Worm (Caenorhabditis elegans) whole organism, early embryonic: ENCODE measurements around the gene nlp-25.

Experiments used
- F13C5.2 ChIP-seq: sonication (generic microtip); optimal IDR thresholded peaks from 2 replicates; lab custom pipeline; 2017; ENCODE audit warnings: mild to moderate bottlenecking, missing genetic modification characterization, inconsistent platforms, missing compliant biosample characterization
- aly-1 ChIP-seq: sonication (generic microtip); optimal IDR thresholded peaks from 2 replicates; lab custom pipeline; 2016; ENCODE audit warnings: missing genetic modification characterization, missing compliant biosample characterization
- ama-1 ChIP-seq: fragments of 150-350 bp; optimal IDR thresholded peaks from 2 replicates; lab custom pipeline; 2014
- ceh-36 ChIP-seq: sonication (generic microtip); optimal IDR thresholded peaks from 2 replicates; lab custom pipeline; 2016; ENCODE audit warnings: missing genetic modification characterization, inconsistent platforms, missing compliant biosample characterization
- flt-1 ChIP-seq: fragments of 200-800 bp; sonication (Bioruptor generic); IDR thresholded peaks from 2 replicates; pipeline ENCODE4 v1.3.6; 2022; ENCODE audit warnings: missing genetic modification characterization, missing compliant biosample characterization
- hmbx-1 ChIP-seq: sonication (generic microtip); optimal IDR thresholded peaks from 2 replicates; lab custom pipeline; 2016; ENCODE audit warnings: mild to moderate bottlenecking, missing genetic modification characterization, missing compliant biosample characterization
- hmg-4 ChIP-seq: fragments of 200-800 bp; sonication (Bioruptor generic); optimal IDR thresholded peaks from 2 replicates; lab custom pipeline; 2018; ENCODE audit warnings: mild to moderate bottlenecking, missing genetic modification characterization, missing compliant biosample characterization
- scrt-1 ChIP-seq: fragments of 200-800 bp; sonication (Bioruptor generic); IDR thresholded peaks from 2 replicates; pipeline ENCODE4 v1.3.6; 2022; ENCODE audit warnings: missing genetic modification characterization, missing compliant biosample characterization
- sea-1 ChIP-seq: fragments of 200-800 bp; sonication (Bioruptor generic); conservative IDR thresholded peaks from 2 replicates; pipeline ENCODE4 v1.3.6; 2022; ENCODE audit warnings: missing genetic modification characterization, missing compliant biosample characterization
- tbx-11 ChIP-seq: fragments of 200-800 bp; sonication (Bioruptor generic); IDR thresholded peaks from 2 replicates; pipeline ENCODE4 v1.3.6; 2022; ENCODE audit warnings: missing genetic modification characterization, missing compliant biosample characterization
- tbx-37 ChIP-seq: fragments of 200-800 bp; sonication (Bioruptor generic); conservative IDR thresholded peaks from 2 replicates; pipeline ENCODE4 v1.3.6; 2022; ENCODE audit warnings: missing genetic modification reagents, missing genetic modification characterization, missing compliant biosample characterization
- tra-4 ChIP-seq: sonication (generic microtip); optimal IDR thresholded peaks from 2 replicates; lab custom pipeline; 2017; ENCODE audit warnings: missing genetic modification characterization, missing compliant biosample characterization

DNA sequence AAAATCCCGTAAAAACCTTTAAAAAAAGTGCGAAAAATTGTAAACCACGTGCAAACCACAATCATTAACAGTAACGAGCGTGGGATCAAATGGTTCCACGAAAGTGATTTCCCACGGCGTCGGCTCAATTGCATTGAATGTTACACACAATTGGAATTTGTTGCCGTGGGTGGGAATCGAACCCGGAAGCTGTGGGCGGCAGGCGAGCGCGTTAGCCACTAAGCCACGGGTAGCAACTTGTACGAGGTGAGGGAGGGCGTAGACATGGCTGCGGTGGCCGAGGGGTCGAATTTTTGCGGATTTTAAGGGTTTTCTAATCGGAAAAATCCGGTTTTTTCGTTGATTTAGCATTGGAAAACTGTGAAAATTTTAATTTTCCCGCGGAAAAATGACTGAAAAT lies 37.0 kb downstream of the nlp-25 start:
- TF ChIP-seq ama-1 (lab: Kevin White, UChicago), result peak; percentile 15
- peak; percentile 99 for TF ChIP-seq sea-1 (GFP tag; lab: Robert Waterston, UW)
- TF ChIP-seq hmg-4 (GFP tag; lab: Kevin White, UChicago), result peak; percentile 99
- TF ChIP-seq tra-4 (tag; lab: Kevin White, UChicago), result peak; percentile 94
- TF ChIP-seq tbx-37 (GFP tag; lab: Robert Waterston, UW), result peak; percentile 98
- peak; percentile 99 for TF ChIP-seq flt-1
- peak; percentile 98 for TF ChIP-seq ceh-36 (tag; lab: Kevin White, UChicago)
- TF ChIP-seq hmbx-1, result peak; percentile 93
- TF ChIP-seq scrt-1, result peak; percentile 99
- peak; percentile 99 for TF ChIP-seq aly-1 (tag; lab: Kevin White, UChicago)
- peak; percentile 100 for TF ChIP-seq F13C5.2
- TF ChIP-seq tbx-11 (GFP tag; lab: Robert Waterston, UW), result peak; percentile 99
